3 fruit fly cellular contexts compared by ENCODE assay signal in genomic region chr2L:14533419-14534253, dm6.
A peak's percentile ranks its signal among the peaks of the same experiment; 100 is the strongest.
TF ChIP-seq lines count a peak whose summit lies in the region.

No protein-coding gene starts in this region.

- TF ChIP-seq CTCF in whole organism, embryonic (GFP tag; optimal IDR thresholded peaks at IDR 0.05; lab: Kevin White, UChicago), result no peak

TF ChIP-seq in whole organism, embryonic, 481 proteins besides CTCF, POLR2A, EP300 and RAD21 (continues in another document):
- no peak for TF ChIP-seq pan (optimal IDR thresholded peaks at IDR 0.05; lab: Kevin White, UChicago)
- TF ChIP-seq pan (GFP tag; optimal IDR thresholded peaks at IDR 0.05 in 1 of 2, IDR thresholded peaks at IDR 0.05 in 1 of 2), result no peak
- TF ChIP-seq sens (GFP tag; lab: Kevin White, UChicago), result peak; percentile 67
- peak; percentile 26; the same call in 1 of the 2 replicates for TF ChIP-seq CG32772 (GFP tag; IDR thresholded peaks at IDR 0.05; lab: Robert Waterston, UW)
- 0 out of 2 replicates have a peak, but pooled peaks have one; percentile 20 for TF ChIP-seq CG3847 (GFP tag; IDR thresholded peaks at IDR 0.05; lab: Robert Waterston, UW)
- TF ChIP-seq oc (tag; optimal IDR thresholded peaks at IDR 0.05; lab: Kevin White, UChicago), result peak; percentile 75
- no peak for TF ChIP-seq hth (optimal IDR thresholded peaks at IDR 0.05; lab: Kevin White, UChicago)
- no peak for TF ChIP-seq Doc2 (GFP tag; IDR thresholded peaks at IDR 0.05; lab: Robert Waterston, UW)
- TF ChIP-seq CG18619 (GFP tag; optimal IDR thresholded peaks at IDR 0.05; lab: Kevin White, UChicago), result no peak
- TF ChIP-seq run (tag; optimal IDR thresholded peaks at IDR 0.05; lab: Kevin White, UChicago), result peak; percentile 25
- no peak for TF ChIP-seq repo (GFP tag; optimal IDR thresholded peaks at IDR 0.05; lab: Kevin White, UChicago)
- TF ChIP-seq CG2129 (GFP tag; IDR thresholded peaks at IDR 0.05; lab: Robert Waterston, UW; ENCODE audit: partially characterized antibody), result no peak
- no peak for TF ChIP-seq so (GFP tag; IDR thresholded peaks at IDR 0.05; lab: Robert Waterston, UW)
- TF ChIP-seq Ets65A (GFP tag; lab: Kevin White, UChicago), result peak; percentile 36
- TF ChIP-seq gro (GFP tag; optimal IDR thresholded peaks at IDR 0.05; lab: Kevin White, UChicago), result peak; percentile 53
- peak; percentile 85 for TF ChIP-seq exex (tag; optimal IDR thresholded peaks at IDR 0.05; lab: Kevin White, UChicago)
- TF ChIP-seq CG11504 (tag; optimal IDR thresholded peaks at IDR 0.05; lab: Kevin White, UChicago), result peak; percentile 10
- no peak for TF ChIP-seq CG10462 (GFP tag; optimal IDR thresholded peaks at IDR 0.05; lab: Kevin White, UChicago)
- no peak for TF ChIP-seq dpn (GFP tag; optimal IDR thresholded peaks at IDR 0.05; lab: Kevin White, UChicago)
- no peak for TF ChIP-seq Lpt (GFP tag; optimal IDR thresholded peaks at IDR 0.05; lab: Kevin White, UChicago)
- TF ChIP-seq grn (GFP tag; optimal IDR thresholded peaks at IDR 0.05; lab: Kevin White, UChicago), result peak; percentile 82
- peak; percentile 32 for TF ChIP-seq kni (GFP tag; optimal IDR thresholded peaks at IDR 0.05; lab: Kevin White, UChicago)
- TF ChIP-seq Lim3 (GFP tag; IDR thresholded peaks at IDR 0.05; lab: Robert Waterston, UW), result 0 out of 2 replicates have a peak, but pooled peaks have one; percentile 25
- TF ChIP-seq crol (GFP tag; IDR thresholded peaks at IDR 0.05; lab: Robert Waterston, UW), result peak; percentile 80
- peak; percentile 13 for TF ChIP-seq D19B (GFP tag; optimal IDR thresholded peaks at IDR 0.05; lab: Kevin White, UChicago)
- no peak for TF ChIP-seq Xrp1 (GFP tag; IDR thresholded peaks at IDR 0.05; lab: Robert Waterston, UW)
- peak; percentile 34 for TF ChIP-seq sd (tag; optimal IDR thresholded peaks at IDR 0.05; lab: Kevin White, UChicago)
- peak; percentile 1 for TF ChIP-seq Sox100B (GFP tag; optimal IDR thresholded peaks at IDR 0.05; lab: Kevin White, UChicago)
- TF ChIP-seq z (GFP tag; IDR thresholded peaks at IDR 0.05; lab: Robert Waterston, UW), result peak; percentile 91
- peak; percentile 22 for TF ChIP-seq lab (GFP tag; optimal IDR thresholded peaks at IDR 0.05; lab: Kevin White, UChicago)
- peak; percentile 65 for TF ChIP-seq sug (tag; optimal IDR thresholded peaks at IDR 0.05; lab: Kevin White, UChicago)

TF ChIP-seq in whole organism, prepupa, 60 proteins besides CTCF, POLR2A, EP300 and RAD21:
- TF ChIP-seq CG10631 (GFP tag; optimal IDR thresholded peaks at IDR 0.05; lab: Kevin White, UChicago), result no peak
- TF ChIP-seq vri (GFP tag; optimal IDR thresholded peaks at IDR 0.05; lab: Kevin White, UChicago), result peak; percentile 30
- TF ChIP-seq CG6163 (GFP tag; IDR thresholded peaks at IDR 0.05; lab: Robert Waterston, UW), result peak; percentile 52; the same call in 1 of the 3 replicates
- TF ChIP-seq Eip78C (GFP tag; lab: Kevin White, UChicago), result peak; percentile 55

TF ChIP-seq in whole organism, wandering third instar larva, 38 proteins besides CTCF, POLR2A, EP300 and RAD21:
- TF ChIP-seq Vsx2 (GFP tag; optimal IDR thresholded peaks at IDR 0.05; lab: Kevin White, UChicago; ENCODE audit: partially characterized antibody) (peak; percentile 14), sage (GFP tag; optimal IDR thresholded peaks at IDR 0.05; lab: Kevin White, UChicago) (no peak), jim (GFP tag; optimal IDR thresholded peaks at IDR 0.05; lab: Kevin White, UChicago) (peak; percentile 83), h (GFP tag; optimal IDR thresholded peaks at IDR 0.05; lab: Kevin White, UChicago) (peak; percentile 25)
